Fruit fly (Drosophila melanogaster): ENCODE results near the gene CG18858.
A peak's percentile ranks its signal among the peaks of the same experiment; 100 is the strongest.

- TF ChIP-seq CG34367 (tag; optimal IDR thresholded peaks at IDR 0.05) (no peak), EcR (GFP tag; optimal IDR thresholded peaks at IDR 0.05) (no peak), Pif1B (GFP tag; optimal IDR thresholded peaks at IDR 0.05) (no peak), CG12605 (GFP tag; IDR thresholded peaks at IDR 0.05) (0 out of 2 replicates have a peak, but pooled peaks have one; percentile 18), rn (GFP tag; IDR thresholded peaks at IDR 0.05) (peak; percentile 29; the same call in 1 of the 2 replicates), CG8301 (tag; optimal IDR thresholded peaks at IDR 0.05) (peak; percentile 37), CG15710 (tag; optimal IDR thresholded peaks at IDR 0.05) (no peak), CG32121 (GFP tag; IDR thresholded peaks at IDR 0.05) (no peak; the same call in 1 of the 2 replicates), Ets98B (GFP tag; IDR thresholded peaks at IDR 0.05) (peak; percentile 31; the same call in 1 of the 2 replicates)
Observed at dm6 chr2L:20479694-20480093, 20.8 kb upstream of the CG18858 start.
